Worm (Caenorhabditis elegans): ENCODE data around the gene C24A8.5.

The C24A8.5 gene

ce11 chrX:4294957-4295356, 33.8 kb downstream of the C24A8.5 start (continued):
- TF ChIP-seq lin-15B (tag; optimal IDR thresholded peaks at IDR 0.05) = no peak
- no peak for TF ChIP-seq dsc-1 (tag; optimal IDR thresholded peaks at IDR 0.05)
- no peak for TF ChIP-seq pax-3 (tag; optimal IDR thresholded peaks at IDR 0.05)
- TF ChIP-seq nhr-76 (tag; optimal IDR thresholded peaks at IDR 0.05) = no peak
- peak; percentile 48 for TF ChIP-seq nhr-19 (GFP tag; conservative IDR thresholded peaks at IDR 0.05)
- TF ChIP-seq nhr-47 (tag; optimal IDR thresholded peaks at IDR 0.05) = no peak
- TF ChIP-seq nhr-90 (tag; optimal IDR thresholded peaks at IDR 0.05; ENCODE audit: poor library complexity) = peak; percentile 2
- no peak for TF ChIP-seq ztf-11 (tag; optimal IDR thresholded peaks at IDR 0.05)
- TF ChIP-seq grh-1 (GFP tag; IDR thresholded peaks at IDR 0.05) = no peak
- no peak for TF ChIP-seq aly-2 (tag; optimal IDR thresholded peaks at IDR 0.05)
- TF ChIP-seq ama-1 (optimal IDR thresholded peaks at IDR 0.05) = no peak
- TF ChIP-seq aha-1 (tag; optimal IDR thresholded peaks at IDR 0.05) = no peak
- TF ChIP-seq nhr-71 (tag; optimal IDR thresholded peaks at IDR 0.05) = peak; percentile 33
- no peak for TF ChIP-seq unc-86 (tag; optimal IDR thresholded peaks at IDR 0.05)
- TF ChIP-seq tlp-1 (tag; optimal IDR thresholded peaks at IDR 0.05) = no peak
- no peak for TF ChIP-seq unc-130 (tag; optimal IDR thresholded peaks at IDR 0.05)
- TF ChIP-seq alr-1 (tag; optimal IDR thresholded peaks at IDR 0.05; ENCODE audit: borderline replicate concordance) = no peak

- TF ChIP-seq ceh-82 (tag; optimal IDR thresholded peaks at IDR 0.05) (no peak), unc-86 (tag; optimal IDR thresholded peaks at IDR 0.05) (no peak), unc-98 (GFP tag; IDR thresholded peaks at IDR 0.05) (no peak), rnt-1 (tag; optimal IDR thresholded peaks at IDR 0.05) (no peak), pag-3 (tag; optimal IDR thresholded peaks at IDR 0.05; ENCODE audit: borderline replicate concordance, insufficient read depth) (no peak), skn-1 (tag; optimal IDR thresholded peaks at IDR 0.05) (no peak), zag-1 (tag; optimal IDR thresholded peaks at IDR 0.05) (no peak), egl-27 (tag; optimal IDR thresholded peaks at IDR 0.05) (no peak), lin-15B (tag; optimal IDR thresholded peaks at IDR 0.05) (no peak), fos-1 (tag; optimal IDR thresholded peaks at IDR 0.05) (no peak), C34B4.2 (tag; optimal IDR thresholded peaks at IDR 0.05) (no peak), unc-130 (tag; optimal IDR thresholded peaks at IDR 0.05) (no peak), elt-2 (tag; optimal IDR thresholded peaks at IDR 0.05) (no peak), irx-1 (tag; optimal IDR thresholded peaks at IDR 0.05) (no peak), C04F5.9 (tag; optimal IDR thresholded peaks at IDR 0.05) (no peak)
Measured at ce11 chrX:4289805-4290204, 38.9 kb downstream of the C24A8.5 start.

ce11 chrX:4285669-4286174, 43.0 kb downstream of the C24A8.5 start, which contains the start of gene cka-2:
Gene cka-2 (plus strand): TSS chrX:4286124.
- TF ChIP-seq ceh-82 (tag; optimal IDR thresholded peaks at IDR 0.05) (peak in 1 of 3 experiments; percentile 23), nhr-71 (tag; optimal IDR thresholded peaks at IDR 0.05) (peak; percentile 8), fkh-10 (GFP tag; optimal IDR thresholded peaks at IDR 0.05) (peak; percentile 76), lin-14 (GFP tag; optimal IDR thresholded peaks at IDR 0.05) (peak; percentile 67), lin-39 (tag; optimal IDR thresholded peaks at IDR 0.05) (no peak)

- TF ChIP-seq nhr-19 (GFP tag; conservative IDR thresholded peaks at IDR 0.05) = no peak
- TF ChIP-seq sox-4 (tag; optimal IDR thresholded peaks at IDR 0.05) = no peak
- no peak for TF ChIP-seq efl-1 (optimal IDR thresholded peaks at IDR 0.05)
- peak in 1 of 2 experiments; percentile 38 for TF ChIP-seq efl-1 (GFP tag; optimal IDR thresholded peaks at IDR 0.05 in 1 of 2)
- no peak for TF ChIP-seq tlp-1 (tag; optimal IDR thresholded peaks at IDR 0.05)
- no peak for TF ChIP-seq aly-2 (tag; optimal IDR thresholded peaks at IDR 0.05)
- no peak for TF ChIP-seq alr-1 (tag; optimal IDR thresholded peaks at IDR 0.05; ENCODE audit: borderline replicate concordance)
- peak; percentile 39 for TF ChIP-seq nhr-71 (tag; optimal IDR thresholded peaks at IDR 0.05)
- peak; percentile 19 for TF ChIP-seq elt-2 (tag; optimal IDR thresholded peaks at IDR 0.05)
- no peak for TF ChIP-seq ceh-82 (tag; optimal IDR thresholded peaks at IDR 0.05)
- TF ChIP-seq ceh-90 (tag; optimal IDR thresholded peaks at IDR 0.05) = no peak
- TF ChIP-seq nhr-90 (tag; optimal IDR thresholded peaks at IDR 0.05; ENCODE audit: poor library complexity) = no peak
- TF ChIP-seq nhr-28 (tag; optimal IDR thresholded peaks at IDR 0.05) = no peak
- TF ChIP-seq hlh-4 (tag; optimal IDR thresholded peaks at IDR 0.05) = no peak
- TF ChIP-seq sup-37 (GFP tag; optimal IDR thresholded peaks at IDR 0.05) = no peak
- no peak for TF ChIP-seq lin-35 (GFP tag; optimal IDR thresholded peaks at IDR 0.05)
- TF ChIP-seq zag-1 (tag; optimal IDR thresholded peaks at IDR 0.05) = no peak
- no peak for TF ChIP-seq nhr-11 (tag; optimal IDR thresholded peaks at IDR 0.05)
- no peak for TF ChIP-seq unc-30 (tag; optimal IDR thresholded peaks at IDR 0.05)
- no peak for TF ChIP-seq hpl-2 (GFP tag; optimal IDR thresholded peaks at IDR 0.05)
- TF ChIP-seq dsc-1 (tag; optimal IDR thresholded peaks at IDR 0.05) = no peak
- TF ChIP-seq ces-1 (GFP tag; optimal IDR thresholded peaks at IDR 0.05) = no peak
- no peak for TF ChIP-seq ceh-63 (GFP tag; optimal IDR thresholded peaks at IDR 0.05)
- no peak for TF ChIP-seq fkh-8 (tag; optimal IDR thresholded peaks at IDR 0.05)
Measured at ce11 chrX:4284470-4284869, 44.2 kb downstream of the C24A8.5 start.

All from whole organism, L1 larva.